Worm (Caenorhabditis elegans): ENCODE data around the gene klc-1.
A peak's percentile ranks its signal among the peaks of the same experiment; 100 is the strongest.

klc-1 gene

ce11 chrIV:11092502-11093080 is 9.1 kb downstream of the klc-1 start, which contains the start of gene bcc-1:
bcc-1 (minus strand) TSS chrIV:11092552.
- TF ChIP-seq ama-1 (optimal IDR thresholded peaks at IDR 0.05) (no peak), nhr-23 (tag; optimal IDR thresholded peaks at IDR 0.05) (peak; percentile 88), egl-27 (tag; optimal IDR thresholded peaks at IDR 0.05) (peak; percentile 1), ceh-28 (tag; optimal IDR thresholded peaks at IDR 0.05) (peak; percentile 19), mdl-1 (tag; optimal IDR thresholded peaks at IDR 0.05) (no peak), nhr-43 (tag; optimal IDR thresholded peaks at IDR 0.05; ENCODE audit: poor library complexity, severe bottlenecking) (peak; percentile 0), fkh-10 (GFP tag; optimal IDR thresholded peaks at IDR 0.05) (no peak), unc-62 (GFP tag; optimal IDR thresholded peaks at IDR 0.05) (peak; percentile 69), elt-3 (tag; optimal IDR thresholded peaks at IDR 0.05) (peak in 1 of 3 experiments; percentile 57), ZK546.5 (tag; optimal IDR thresholded peaks at IDR 0.05) (no peak), tbx-2 (tag; optimal IDR thresholded peaks at IDR 0.05) (no peak)

- TF ChIP-seq fos-1 (tag; optimal IDR thresholded peaks at IDR 0.05), result no peak
- no peak for TF ChIP-seq lin-39 (tag; optimal IDR thresholded peaks at IDR 0.05)
- TF ChIP-seq egl-27 (tag; optimal IDR thresholded peaks at IDR 0.05), result no peak
- TF ChIP-seq nhr-25 (tag; optimal IDR thresholded peaks at IDR 0.05), result no peak
- TF ChIP-seq fkh-10 (GFP tag; optimal IDR thresholded peaks at IDR 0.05), result no peak
- no peak for TF ChIP-seq elt-1 (tag; optimal IDR thresholded peaks at IDR 0.05)
- TF ChIP-seq tbx-2 (tag; optimal IDR thresholded peaks at IDR 0.05), result no peak
- no peak for TF ChIP-seq sea-2 (GFP tag; optimal IDR thresholded peaks at IDR 0.05)
These were observed 10.5 kb downstream of the klc-1 start for ce11 chrIV:11094052-11094451.

DNA sequence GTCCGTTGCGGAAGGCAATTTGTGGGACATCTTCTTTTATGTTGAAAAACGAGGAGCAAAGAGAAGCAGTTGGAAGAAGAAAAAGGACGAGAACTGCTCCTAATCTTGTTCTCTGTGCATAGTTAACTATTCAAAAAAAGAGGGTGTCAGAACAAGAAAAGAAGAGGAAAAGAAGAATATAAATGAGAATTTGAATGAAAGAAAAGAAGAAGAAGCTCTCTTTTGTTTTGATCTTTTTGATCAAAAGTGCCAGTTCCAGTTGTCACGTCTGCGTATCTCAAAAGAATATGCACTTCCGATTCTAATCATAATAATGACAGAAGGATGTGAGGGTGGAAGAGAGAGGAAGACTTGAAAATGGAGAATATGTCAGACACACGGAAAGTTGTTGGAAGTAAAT is 11.4 kb downstream of the klc-1 start, which contains the start of gene M7.8:
Gene M7.8, minus strand, starts transcription at position 112 of the 400 bp plus-strand sequence.
- TF ChIP-seq nhr-11 (tag; optimal IDR thresholded peaks at IDR 0.05), result no peak
- peak; percentile 76 for TF ChIP-seq fkh-10 (GFP tag; optimal IDR thresholded peaks at IDR 0.05)

DNA sequence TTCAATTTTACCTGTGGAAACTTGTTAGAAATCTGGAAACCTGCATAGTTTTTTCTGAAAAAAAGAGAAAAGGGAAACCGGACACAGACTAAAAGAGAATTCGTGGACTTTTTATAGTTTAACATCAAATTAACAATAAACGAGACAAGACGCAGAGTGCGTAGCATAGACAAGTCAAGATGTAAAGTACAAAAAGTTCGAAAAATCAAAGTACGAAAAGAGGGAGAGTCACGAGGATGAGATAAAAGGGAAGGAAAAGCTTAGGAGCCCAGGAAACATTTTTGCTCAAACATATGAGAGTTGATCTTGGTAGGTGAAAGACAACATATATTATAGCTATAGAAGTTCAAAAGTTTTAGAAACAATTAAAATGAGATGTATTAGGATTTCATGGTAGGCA is 14.3 kb downstream of the klc-1 start, which contains the start of gene M7.12:
Gene M7.12, minus strand, starts transcription at position 188 of the 400 bp plus-strand sequence.
- TF ChIP-seq jun-1 (tag; optimal IDR thresholded peaks at IDR 0.05) (no peak), pqm-1 (tag; optimal IDR thresholded peaks at IDR 0.05) (peak; percentile 37), nhr-77 (tag; optimal IDR thresholded peaks at IDR 0.05) (no peak), nfya-1 (tag; optimal IDR thresholded peaks at IDR 0.05; ENCODE audit: insufficient read depth) (peak; percentile 7), nhr-76 (tag; optimal IDR thresholded peaks at IDR 0.05) (peak; percentile 76)

ce11 chrIV:11100271-11100670 is 16.7 kb downstream of the klc-1 start, which contains the start of gene str-3:
str-3 (minus strand) TSS chrIV:11100371.
- TF ChIP-seq ZK546.5 (tag; optimal IDR thresholded peaks at IDR 0.05), result no peak
- no peak for TF ChIP-seq unc-39 (tag; optimal IDR thresholded peaks at IDR 0.05)
- TF ChIP-seq nhr-67 (tag; optimal IDR thresholded peaks at IDR 0.05), result no peak
- no peak for TF ChIP-seq pqm-1 (tag; optimal IDR thresholded peaks at IDR 0.05)
- no peak for TF ChIP-seq lin-15B (tag; optimal IDR thresholded peaks at IDR 0.05)
- TF ChIP-seq nhr-237 (tag; optimal IDR thresholded peaks at IDR 0.05), result no peak
- no peak for TF ChIP-seq skn-1 (tag; optimal IDR thresholded peaks at IDR 0.05)

ce11 chrIV:11101383-11101782 is 17.8 kb downstream of the klc-1 start, which contains the start of gene srlf-18:
srlf-18 (minus strand) TSS chrIV:11101483.
- no peak for TF ChIP-seq ztf-11 (tag; optimal IDR thresholded peaks at IDR 0.05)
- TF ChIP-seq mml-1 (tag; optimal IDR thresholded peaks at IDR 0.05), result no peak
- no peak for TF ChIP-seq eor-1 (tag; optimal IDR thresholded peaks at IDR 0.05)
- no peak for TF ChIP-seq lin-39 (tag; optimal IDR thresholded peaks at IDR 0.05)
- TF ChIP-seq elt-3 (tag; optimal IDR thresholded peaks at IDR 0.05), result no peak
- TF ChIP-seq fkh-10 (GFP tag; optimal IDR thresholded peaks at IDR 0.05), result no peak
- TF ChIP-seq egl-5 (tag; optimal IDR thresholded peaks at IDR 0.05), result no peak
- no peak for TF ChIP-seq fos-1 (tag; optimal IDR thresholded peaks at IDR 0.05)
- TF ChIP-seq R02D3.7 (tag; optimal IDR thresholded peaks at IDR 0.05), result no peak
- no peak for TF ChIP-seq nhr-25 (tag; optimal IDR thresholded peaks at IDR 0.05)
- no peak for TF ChIP-seq pha-4 (tag; optimal IDR thresholded peaks at IDR 0.05)
- TF ChIP-seq daf-12 (tag; optimal IDR thresholded peaks at IDR 0.05), result no peak
- no peak for TF ChIP-seq ceh-16 (tag; optimal IDR thresholded peaks at IDR 0.05)
